Worm (Caenorhabditis elegans) whole organism, young adult: ENCODE results near the gene T26G10.1.

Experiments used
- B0019.2 ChIP-seq: fragments of 200-800 bp; sonication (Bioruptor generic); conservative IDR thresholded peaks from 2 replicates; pipeline ENCODE4 v1.3.6; 2022; ENCODE audit warnings: missing genetic modification reagents, missing genetic modification characterization, missing compliant biosample characterization
- ceh-27 ChIP-seq: fragments of 200-800 bp; sonication (Bioruptor generic); optimal IDR thresholded peaks from 2 replicates; lab custom pipeline; 2018; ENCODE audit warnings: mild to moderate bottlenecking, missing genetic modification characterization, moderate library complexity, missing compliant biosample characterization
- ets-4 ChIP-seq: fragments of 200-800 bp; sonication (Bioruptor generic); optimal IDR thresholded peaks from 2 replicates; lab custom pipeline; 2018; ENCODE audit warnings: mild to moderate bottlenecking, missing genetic modification characterization, missing compliant biosample characterization
- him-1 ChIP-seq: sonication (generic microtip); optimal IDR thresholded peaks from 2 replicates; lab custom pipeline; 2016; ENCODE audit warnings: missing genotype, missing genetic modification reagents, missing genetic modification characterization, missing compliant biosample characterization
- madf-10 ChIP-seq: sonication (generic microtip); optimal IDR thresholded peaks from 2 replicates; lab custom pipeline; 2016; ENCODE audit warnings: mild to moderate bottlenecking, missing genetic modification characterization, missing compliant biosample characterization
- snpc-1.1 ChIP-seq: sonication (generic microtip); optimal IDR thresholded peaks from 2 replicates; lab custom pipeline; 2017; ENCODE audit warnings: missing genetic modification characterization, mild to moderate bottlenecking, missing compliant biosample characterization, antibody characterized with exemption, moderate library complexity, missing genotype, missing genetic modification reagents; ENCODE audit not compliant: insufficient read depth
- snpc-4 ChIP-seq, 5 experiments: fragments of 150-350 bp in 1 of 5; sonication (generic microtip) in 4 of 5; optimal IDR thresholded peaks; 2 replicates each; lab custom pipeline; 2014 to 2018; ENCODE audit warnings: missing genetic modification characterization in 5 of 5, missing biosample characterization in 3 of 5, antibody characterized with exemption in 2 of 5, mild to moderate bottlenecking in 2 of 5, missing compliant biosample characterization in 2 of 5, missing genotype in 2 of 5, moderate library complexity in 2 of 5, missing genetic modification reagents in 1 of 5

- TF ChIP-seq ceh-27: no peak
- TF ChIP-seq him-1: no peak
- no peak for TF ChIP-seq snpc-4 (GFP tag; optimal IDR thresholded peaks at IDR 0.05; lab: Kevin White, UChicago)
- TF ChIP-seq snpc-4 (tag; optimal IDR thresholded peaks at IDR 0.05; lab: Kevin White, UChicago): no peak
- TF ChIP-seq madf-10: no peak
- no peak for TF ChIP-seq B0019.2
- TF ChIP-seq snpc-1.1: no peak
- TF ChIP-seq ets-4 (GFP tag; lab: Kevin White, UChicago): no peak
Observed at ce11 chrIII:9359060-9359459, 47.4 kb downstream of the T26G10.1 start, which contains the start of gene K04H4.5.
